Fruit fly (Drosophila melanogaster) whole organism, embryonic: Measurements from ENCODE around the gene upSET.

Experiments
- Abd-B ChIP-seq: fragments of 200-800 bp; sonication (Bioruptor generic); optimal IDR thresholded peaks from 2 replicates; lab custom pipeline; 2018; ENCODE audit warnings: missing biosample characterization, mild to moderate bottlenecking, missing genetic modification characterization, moderate library complexity
- Antp ChIP-seq: fragments of 200-800 bp; sonication (Bioruptor generic); optimal IDR thresholded peaks from 3 replicates; lab custom pipeline; 2016; ENCODE audit warnings: missing biosample characterization, missing genetic modification characterization
- Atf6 ChIP-seq: fragments of 200-800 bp; sonication (Bioruptor generic); IDR thresholded peaks from 2 replicates; pipeline ENCODE4 v1.3.6; 2022; ENCODE audit warnings: missing biosample characterization, missing genetic modification characterization
- B-H1 ChIP-seq: fragments of 200-800 bp; sonication (Bioruptor generic); IDR thresholded peaks from 3 replicates; pipeline ENCODE4 v1.3.6; 2022; ENCODE audit warnings: missing biosample characterization, missing genetic modification characterization
- CG11247 ChIP-seq: fragments of 200-800 bp; sonication (Bioruptor generic); IDR thresholded peaks from 2 replicates; pipeline ENCODE4 v1.3.6; 2022; ENCODE audit warnings: missing biosample characterization, missing genetic modification characterization
- CG12236 ChIP-seq: fragments of 200-800 bp; sonication (Bioruptor generic); optimal IDR thresholded peaks from 2 replicates; lab custom pipeline; 2016; ENCODE audit warnings: missing biosample characterization, missing genetic modification characterization
- CG12659 ChIP-seq: fragments of 200-800 bp; sonication (Bioruptor generic); optimal IDR thresholded peaks from 3 replicates; lab custom pipeline; 2017; ENCODE audit warnings: mild to moderate bottlenecking, missing biosample characterization, missing genetic modification reagents, missing genetic modification characterization
- CG12769 ChIP-seq: fragments of 200-800 bp; sonication (Bioruptor generic); optimal IDR thresholded peaks from 2 replicates; lab custom pipeline; 2019; ENCODE audit warnings: missing biosample characterization, mild to moderate bottlenecking, missing genetic modification characterization, moderate library complexity
- CG16779 ChIP-seq: fragments of 200-800 bp; sonication (Bioruptor generic); IDR thresholded peaks from 2 replicates; pipeline ENCODE4 v1.3.6; 2022; ENCODE audit warnings: missing biosample characterization, missing genetic modification characterization
- CG17385 ChIP-seq: fragments of 200-800 bp; sonication (Bioruptor generic); optimal IDR thresholded peaks from 3 replicates; lab custom pipeline; 2018; ENCODE audit warnings: missing biosample characterization, mild to moderate bottlenecking, missing genetic modification characterization
- CG17568 ChIP-seq: fragments of 200-800 bp; sonication (Bioruptor generic); optimal IDR thresholded peaks from 2 replicates; lab custom pipeline; 2018; ENCODE audit warnings: missing biosample characterization, mild to moderate bottlenecking, missing genetic modification characterization, moderate library complexity
- CG17612 ChIP-seq: fragments of 200-800 bp; sonication (Bioruptor generic); IDR thresholded peaks from 2 replicates; pipeline ENCODE4 v1.3.6; 2022; ENCODE audit warnings: missing biosample characterization, missing genetic modification characterization
- CG17912 ChIP-seq: fragments of 200-800 bp; sonication (Bioruptor generic); optimal IDR thresholded peaks from 2 replicates; lab custom pipeline; 2018; ENCODE audit warnings: missing biosample characterization, mild to moderate bottlenecking, missing genetic modification characterization
- CG18011 ChIP-seq: fragments of 200-800 bp; sonication (Bioruptor generic); optimal IDR thresholded peaks from 2 replicates; lab custom pipeline; 2017; ENCODE audit warnings: missing biosample characterization, missing genetic modification characterization, mild to moderate bottlenecking, moderate library complexity, missing genotype
- CG18619 ChIP-seq: fragments of 200-800 bp; sonication (Bioruptor generic); optimal IDR thresholded peaks from 3 replicates; lab custom pipeline; 2017; ENCODE audit warnings: missing biosample characterization, mild to moderate bottlenecking, missing genetic modification characterization
- CG31388 ChIP-seq: fragments of 200-800 bp; sonication (Bioruptor generic); optimal IDR thresholded peaks from 2 replicates; lab custom pipeline; 2016; ENCODE audit warnings: missing biosample characterization, missing genetic modification characterization
- CG32532 ChIP-seq: fragments of 200-800 bp; sonication (Bioruptor generic); IDR thresholded peaks from 2 replicates; pipeline ENCODE4 v1.3.6; 2022; ENCODE audit warnings: missing biosample characterization, missing genetic modification characterization
- CG33557 ChIP-seq: fragments of 200-800 bp; sonication (Bioruptor generic); optimal IDR thresholded peaks from 2 replicates; lab custom pipeline; 2019; ENCODE audit warnings: missing biosample characterization, mild to moderate bottlenecking, missing genetic modification characterization, moderate library complexity
- CG34224 ChIP-seq: fragments of 200-800 bp; sonication (Bioruptor generic); IDR thresholded peaks from 3 replicates; pipeline ENCODE4 v1.3.6; 2022; ENCODE audit warnings: missing biosample characterization, missing genetic modification characterization; ENCODE audit not compliant: partially characterized antibody
- CG4617 ChIP-seq: fragments of 200-800 bp; sonication (Bioruptor generic); optimal IDR thresholded peaks from 3 replicates; lab custom pipeline; 2016; ENCODE audit warnings: missing biosample characterization, missing genetic modification characterization, borderline replicate concordance
- CG4730 ChIP-seq: fragments of 200-800 bp; sonication (Bioruptor generic); IDR thresholded peaks from 2 replicates; pipeline ENCODE4 v1.3.6; 2022; ENCODE audit warnings: missing biosample characterization, missing genetic modification characterization
- CG4820 ChIP-seq: fragments of 200-800 bp; sonication (Bioruptor generic); optimal IDR thresholded peaks from 3 replicates; lab custom pipeline; 2016; ENCODE audit warnings: missing biosample characterization, missing genetic modification characterization
- CG4854 ChIP-seq: fragments of 200-800 bp; sonication (Bioruptor generic); optimal IDR thresholded peaks from 2 replicates; lab custom pipeline; 2016; ENCODE audit warnings: missing biosample characterization, missing genetic modification characterization, inconsistent platforms
- CG7786 ChIP-seq: fragments of 200-800 bp; sonication (Bioruptor generic); optimal IDR thresholded peaks from 2 replicates; lab custom pipeline; 2016; ENCODE audit warnings: missing biosample characterization, missing genetic modification characterization
- CG8359 ChIP-seq: fragments of 200-800 bp; sonication (Bioruptor generic); optimal IDR thresholded peaks from 2 replicates; lab custom pipeline; 2017; ENCODE audit warnings: missing biosample characterization, mild to moderate bottlenecking, missing genetic modification characterization, borderline replicate concordance
- Camta ChIP-seq: fragments of 200-800 bp; sonication (Bioruptor generic); optimal IDR thresholded peaks from 2 replicates; lab custom pipeline; 2016; ENCODE audit warnings: missing biosample characterization, missing genetic modification characterization
- D19B ChIP-seq: fragments of 200-800 bp; sonication (Bioruptor generic); optimal IDR thresholded peaks from 2 replicates; lab custom pipeline; 2017; ENCODE audit warnings: missing biosample characterization, mild to moderate bottlenecking, missing genetic modification characterization
- Dll ChIP-seq: fragments of 200-800 bp; sonication (Bioruptor generic); IDR thresholded peaks from 4 replicates; pipeline ENCODE4 v1.3.6; 2022; ENCODE audit warnings: missing biosample characterization, missing genetic modification characterization; ENCODE audit not compliant: partially characterized antibody
- Doc2 ChIP-seq: fragments of 200-800 bp; sonication (Bioruptor generic); IDR thresholded peaks from 2 replicates; pipeline ENCODE4 v1.3.6; 2022; ENCODE audit warnings: missing biosample characterization, missing genetic modification characterization
- E2f1 ChIP-seq: fragments of 200-800 bp; sonication (Bioruptor generic); IDR thresholded peaks from 2 replicates; pipeline ENCODE4 v1.3.6; 2022; ENCODE audit warnings: missing biosample characterization, missing genetic modification characterization
- Ets65A ChIP-seq: fragments of 200-800 bp; sonication (Bioruptor generic); peaks from one replicate; lab custom pipeline; 2016; ENCODE audit warnings: missing biosample characterization, missing genetic modification characterization
- Fer2 ChIP-seq: fragments of 200-800 bp; sonication (Bioruptor generic); optimal IDR thresholded peaks from 2 replicates; lab custom pipeline; 2018; ENCODE audit warnings: missing biosample characterization, mild to moderate bottlenecking, missing genetic modification characterization, moderate library complexity
- Gug ChIP-seq: fragments of 200-800 bp; sonication (Bioruptor generic); IDR thresholded peaks from 4 replicates; pipeline ENCODE4 v1.3.6; 2022; ENCODE audit warnings: missing biosample characterization, missing genetic modification characterization
- Hey ChIP-seq: fragments of 200-800 bp; sonication (Bioruptor generic); optimal IDR thresholded peaks from 3 replicates; lab custom pipeline; 2018; ENCODE audit warnings: missing biosample characterization, mild to moderate bottlenecking, missing genetic modification characterization
- MBD-R2 ChIP-seq: fragments of 200-800 bp; sonication (Bioruptor generic); IDR thresholded peaks from 2 replicates; pipeline ENCODE4 v1.3.6; 2022; ENCODE audit warnings: missing biosample characterization, missing genetic modification characterization
- Myb ChIP-seq: fragments of 200-800 bp; sonication (Bioruptor generic); optimal IDR thresholded peaks from 2 replicates; lab custom pipeline; 2016; ENCODE audit warnings: missing biosample characterization, missing genetic modification characterization
- Nf-YC ChIP-seq: fragments of 200-800 bp; optimal IDR thresholded peaks from 3 replicates; lab custom pipeline; 2019; ENCODE audit warnings: missing biosample characterization, mild to moderate bottlenecking, missing genetic modification characterization, moderate library complexity
- Spps ChIP-seq: fragments of 200-800 bp; sonication (Bioruptor generic); optimal IDR thresholded peaks from 2 replicates; lab custom pipeline; 2018; ENCODE audit warnings: missing biosample characterization, mild to moderate bottlenecking, missing genetic modification characterization
- eve ChIP-seq, 2 experiments: fragments of >200 bp; optimal IDR thresholded peaks; 2 replicates each; lab custom pipeline; 2017; ENCODE audit warnings: missing biosample characterization in 2 of 2, missing genetic modification characterization in 2 of 2
- fd64A ChIP-seq: fragments of 200-800 bp; sonication (Bioruptor generic); optimal IDR thresholded peaks from 3 replicates; lab custom pipeline; 2018; ENCODE audit warnings: missing biosample characterization, mild to moderate bottlenecking, missing genetic modification characterization
- ftz-f1 ChIP-seq: fragments of 200-800 bp; sonication (Bioruptor generic); optimal IDR thresholded peaks from 2 replicates; lab custom pipeline; 2016; ENCODE audit warnings: missing biosample characterization, missing genetic modification characterization
- gsb ChIP-seq: fragments of 200-800 bp; sonication (Bioruptor generic); IDR thresholded peaks from 2 replicates; pipeline ENCODE4 v1.3.6; 2022; ENCODE audit warnings: missing biosample characterization, missing genetic modification characterization
- gsb-n ChIP-seq: fragments of 200-800 bp; sonication (Bioruptor generic); optimal IDR thresholded peaks from 3 replicates; lab custom pipeline; 2018; ENCODE audit warnings: missing biosample characterization, mild to moderate bottlenecking, missing genetic modification characterization
- insv ChIP-seq, 2 experiments: fragments of 200-800 bp; sonication (Bioruptor generic); optimal IDR thresholded peaks; 3 replicates each; lab custom pipeline; 2016 to 2018; ENCODE audit warnings: missing biosample characterization in 2 of 2, missing genetic modification characterization in 2 of 2
- lbe ChIP-seq: fragments of 200-800 bp; sonication (Bioruptor generic); optimal IDR thresholded peaks from 2 replicates; lab custom pipeline; 2016; ENCODE audit warnings: missing biosample characterization, mild to moderate bottlenecking, missing genetic modification characterization
- nau ChIP-seq: fragments of 200-800 bp; sonication (Bioruptor generic); optimal IDR thresholded peaks from 3 replicates; lab custom pipeline; 2017; ENCODE audit warnings: missing biosample characterization, mild to moderate bottlenecking, missing genetic modification characterization, missing genetic modification reagents
- org-1 ChIP-seq: fragments of 200-800 bp; sonication (Bioruptor generic); optimal IDR thresholded peaks from 2 replicates; lab custom pipeline; 2017; ENCODE audit warnings: missing biosample characterization, missing genetic modification characterization
- pzg ChIP-seq: fragments of 200-800 bp; sonication (Bioruptor generic); optimal IDR thresholded peaks from 3 replicates; lab custom pipeline; 2018; ENCODE audit warnings: missing biosample characterization, mild to moderate bottlenecking, missing genetic modification characterization, moderate library complexity
- slou ChIP-seq: fragments of 200-800 bp; sonication (Bioruptor generic); optimal IDR thresholded peaks from 3 replicates; lab custom pipeline; 2016; ENCODE audit warnings: missing biosample characterization, missing genetic modification characterization
- slp2 ChIP-seq: fragments of 200-800 bp; sonication (Bioruptor generic); optimal IDR thresholded peaks from 2 replicates; lab custom pipeline; 2016; ENCODE audit warnings: missing biosample characterization, missing genetic modification characterization
- vfl ChIP-seq: fragments of 200-800 bp; sonication (Bioruptor generic); optimal IDR thresholded peaks from 2 replicates; lab custom pipeline; 2016; ENCODE audit warnings: missing biosample characterization, missing genetic modification characterization

Gene upSET

dm6 chr3L:14004963-14005458 lies 3.1 kb downstream of the upSET start (continued):
- TF ChIP-seq CG32532 (peak; percentile 87), CG17612 (peak; percentile 85), CG17568 (GFP tag; lab: Kevin White, UChicago) (no peak), lbe (GFP tag; lab: Kevin White, UChicago) (peak; percentile 87), CG12659 (GFP tag; lab: Kevin White, UChicago) (peak; percentile 96), ftz-f1 (peak; percentile 91), slou (GFP tag; lab: Kevin White, UChicago) (no peak), Hey (peak; percentile 81), CG33557 (GFP tag; lab: Kevin White, UChicago) (peak; percentile 53), Gug (GFP tag; lab: Robert Waterston, UW) (peak; percentile 79), CG4617 (no peak), CG31388 (GFP tag; lab: Kevin White, UChicago) (peak; percentile 91), D19B (GFP tag; lab: Kevin White, UChicago) (no peak), E2f1 (peak; percentile 89), Ets65A (GFP tag; lab: Kevin White, UChicago) (peak; percentile 99), org-1 (GFP tag; lab: Kevin White, UChicago) (peak; percentile 93), gsb (GFP tag; lab: Robert Waterston, UW) (peak; percentile 83), Spps (tag; lab: Kevin White, UChicago) (peak; percentile 58), CG34224 (GFP tag; lab: Robert Waterston, UW) (no peak), CG4820 (GFP tag; lab: Kevin White, UChicago) (peak; percentile 94), CG12236 (GFP tag; lab: Kevin White, UChicago) (peak; percentile 88), pzg (peak; percentile 7), CG4730 (GFP tag; lab: Robert Waterston, UW) (peak; percentile 91), B-H1 (GFP tag; lab: Robert Waterston, UW) (peak; percentile 95), slp2 (GFP tag; lab: Kevin White, UChicago) (peak; percentile 96), gsb-n (tag; lab: Kevin White, UChicago) (no peak), CG12769 (tag; lab: Kevin White, UChicago) (peak; percentile 96), fd64A (GFP tag; lab: Kevin White, UChicago) (peak; percentile 91), CG17385 (GFP tag; lab: Kevin White, UChicago) (peak; percentile 91), Fer2 (peak; percentile 82), Doc2 (GFP tag; lab: Robert Waterston, UW) (peak; percentile 87), CG18619 (GFP tag; lab: Kevin White, UChicago) (peak; percentile 94), Antp (GFP tag; lab: Kevin White, UChicago) (peak; percentile 97), CG17912 (peak; percentile 83), Dll (GFP tag; lab: Robert Waterston, UW) (no peak), CG7786 (GFP tag; lab: Kevin White, UChicago) (peak; percentile 97), Camta (GFP tag; lab: Kevin White, UChicago) (peak; percentile 95), CG16779 (GFP tag; lab: Robert Waterston, UW) (peak; percentile 88), CG11247 (GFP tag; lab: Robert Waterston, UW) (peak; percentile 91), Myb (peak; percentile 86), insv (GFP tag; optimal IDR thresholded peaks at IDR 0.05; lab: Kevin White, UChicago) (peak; percentile 6 to 59), Atf6 (GFP tag; lab: Robert Waterston, UW) (peak; percentile 92), nau (GFP tag; lab: Kevin White, UChicago) (no peak), CG4854 (peak; percentile 92), Nf-YC (peak; percentile 44), Abd-B (GFP tag; lab: Kevin White, UChicago) (peak; percentile 94), MBD-R2 (GFP tag; lab: Robert Waterston, UW) (peak; percentile 85), CG8359 (GFP tag; lab: Kevin White, UChicago) (peak; percentile 82), CG18011 (GFP tag; lab: Kevin White, UChicago) (peak; percentile 78), eve (GFP tag; optimal IDR thresholded peaks at IDR 0.05; lab: Kevin White, UChicago) (no peak), vfl (peak; percentile 88)
